Worm (Caenorhabditis elegans): ENCODE measurements around the gene Y49F6A.12.

DNA sequence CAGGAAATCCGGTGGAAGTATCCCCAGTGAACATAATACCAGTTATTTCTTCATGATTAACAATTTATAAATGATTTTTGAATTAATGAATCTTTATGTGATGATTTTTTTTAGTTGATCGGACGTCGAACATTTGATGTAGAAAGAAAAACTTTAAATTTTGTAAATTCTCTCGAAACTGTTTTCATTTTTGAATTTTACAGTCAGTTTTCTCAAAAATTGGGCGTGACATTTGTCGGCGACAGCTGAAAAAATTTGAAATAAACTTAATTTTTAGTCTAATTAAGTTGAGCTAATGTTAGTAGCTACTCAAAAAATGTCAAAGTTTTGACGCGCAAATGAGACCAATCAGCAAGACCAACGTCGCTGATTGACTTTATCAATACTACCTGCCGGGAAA is 12.0 kb upstream of the Y49F6A.12 start, which contains the start of gene srh-60:
- TF ChIP-seq snpc-4 (GFP tag; optimal IDR thresholded peaks at IDR 0.05) (no peak), snpc-4 (tag; optimal IDR thresholded peaks at IDR 0.05) (no peak), ztf-6 (GFP tag; IDR thresholded peaks at IDR 0.05) (no peak), lin-35 (GFP tag; optimal IDR thresholded peaks at IDR 0.05) (no peak), xnd-1 (tag; optimal IDR thresholded peaks at IDR 0.05) (no peak), lsy-27 (tag; optimal IDR thresholded peaks at IDR 0.05; ENCODE audit: borderline replicate concordance, insufficient read depth) (no peak), ets-4 (GFP tag; optimal IDR thresholded peaks at IDR 0.05) (no peak), ceh-58 (GFP tag; IDR thresholded peaks at IDR 0.05) (no peak), zfh-2 (GFP tag; conservative IDR thresholded peaks at IDR 0.05) (no peak), hmg-20 (GFP tag; IDR thresholded peaks at IDR 0.05) (no peak), nhr-80 (tag; optimal IDR thresholded peaks at IDR 0.05) (no peak)
